Fruit fly (Drosophila melanogaster) whole organism, adult: ENCODE data around the gene CG46281.

Source experiments
- CG11617 ChIP-seq: fragments of 200-800 bp; sonication (Bioruptor generic); optimal IDR thresholded peaks from 2 replicates; lab custom pipeline; 2017; ENCODE audit warnings: mild to moderate bottlenecking, missing biosample characterization, missing genetic modification reagents, missing genetic modification characterization
- CG12768 ChIP-seq: fragments of 200-800 bp; sonication (Bioruptor generic); optimal IDR thresholded peaks from 2 replicates; lab custom pipeline; 2017; ENCODE audit warnings: missing biosample characterization, missing genetic modification characterization, mild to moderate bottlenecking, moderate library complexity, missing genetic modification reagents
- CG14711 ChIP-seq: fragments of 200-800 bp; sonication (Bioruptor generic); optimal IDR thresholded peaks from 2 replicates; lab custom pipeline; 2018; ENCODE audit warnings: missing biosample characterization, mild to moderate bottlenecking, missing genetic modification characterization, moderate library complexity
- CG1620 ChIP-seq: fragments of 200-800 bp; sonication (Bioruptor generic); optimal IDR thresholded peaks from 2 replicates; lab custom pipeline; 2016; ENCODE audit warnings: missing biosample characterization, missing genetic modification characterization
- CG33017 ChIP-seq: fragments of 200-800 bp; sonication (Bioruptor generic); optimal IDR thresholded peaks from 2 replicates; lab custom pipeline; 2018; ENCODE audit warnings: missing biosample characterization, mild to moderate bottlenecking, missing genetic modification characterization, moderate library complexity
- CG5204 ChIP-seq: fragments of 200-800 bp; sonication (Bioruptor generic); optimal IDR thresholded peaks from 2 replicates; lab custom pipeline; 2016; ENCODE audit warnings: missing biosample characterization, missing genetic modification characterization
- CG7045 ChIP-seq: fragments of 200-800 bp; sonication (Bioruptor generic); optimal IDR thresholded peaks from 2 replicates; lab custom pipeline; 2017; ENCODE audit warnings: missing biosample characterization, mild to moderate bottlenecking, missing genetic modification characterization
- CG7101 ChIP-seq: fragments of 200-800 bp; sonication (Bioruptor generic); optimal IDR thresholded peaks from 2 replicates; lab custom pipeline; 2018; ENCODE audit warnings: missing biosample characterization, mild to moderate bottlenecking, missing genetic modification characterization, moderate library complexity
- Clk ChIP-seq: fragments of 200-800 bp; sonication (Bioruptor generic); optimal IDR thresholded peaks from 2 replicates; lab custom pipeline; 2017; ENCODE audit warnings: missing biosample characterization, missing genetic modification characterization
- Crg-1 ChIP-seq: fragments of 200-800 bp; sonication (Bioruptor generic); optimal IDR thresholded peaks from 2 replicates; lab custom pipeline; 2016; ENCODE audit warnings: missing biosample characterization, missing genetic modification characterization
- Hr96 ChIP-seq: fragments of 200-800 bp; sonication (Bioruptor generic); optimal IDR thresholded peaks from 2 replicates; lab custom pipeline; 2016; ENCODE audit warnings: missing biosample characterization, missing genetic modification characterization
- Mnt ChIP-seq: fragments of 200-800 bp; sonication (Bioruptor generic); optimal IDR thresholded peaks from 2 replicates; lab custom pipeline; 2016; ENCODE audit warnings: missing biosample characterization, mild to moderate bottlenecking, missing genetic modification characterization
- bab1 ChIP-seq: fragments of 200-800 bp; sonication (Bioruptor generic); optimal IDR thresholded peaks from 3 replicates; lab custom pipeline; 2019; ENCODE audit warnings: missing biosample characterization, mild to moderate bottlenecking, missing genetic modification characterization, moderate library complexity
- cic ChIP-seq: fragments of 200-800 bp; sonication (Bioruptor generic); optimal IDR thresholded peaks from 2 replicates; lab custom pipeline; 2017; ENCODE audit warnings: missing biosample characterization, mild to moderate bottlenecking, missing genetic modification characterization, moderate library complexity
- cnc ChIP-seq, 2 experiments: fragments of >200 bp; optimal IDR thresholded peaks; 2 replicates each; lab custom pipeline; 2017
- kay ChIP-seq: fragments of 200-800 bp; sonication (Bioruptor generic); peaks from one replicate; lab custom pipeline; 2016; ENCODE audit warnings: missing biosample characterization, missing genetic modification characterization, borderline replicate concordance
- ovo ChIP-seq: fragments of 200-800 bp; sonication (Bioruptor generic); optimal IDR thresholded peaks from 2 replicates; lab custom pipeline; 2016; ENCODE audit warnings: missing biosample characterization, missing genetic modification characterization
- pad ChIP-seq: fragments of 200-800 bp; sonication (Bioruptor generic); optimal IDR thresholded peaks from 3 replicates; lab custom pipeline; 2017; ENCODE audit warnings: missing biosample characterization, missing genetic modification characterization, mild to moderate bottlenecking, moderate library complexity, missing genetic modification reagents
- tj ChIP-seq: fragments of 200-800 bp; sonication (Bioruptor generic); optimal IDR thresholded peaks from 3 replicates; lab custom pipeline; 2017; ENCODE audit warnings: missing biosample characterization, mild to moderate bottlenecking, missing genetic modification characterization, moderate library complexity
- toe ChIP-seq: fragments of 200-800 bp; sonication (Bioruptor generic); optimal IDR thresholded peaks from 2 replicates; lab custom pipeline; 2016; ENCODE audit warnings: missing biosample characterization, missing genetic modification characterization

The CG46281 gene

DNA sequence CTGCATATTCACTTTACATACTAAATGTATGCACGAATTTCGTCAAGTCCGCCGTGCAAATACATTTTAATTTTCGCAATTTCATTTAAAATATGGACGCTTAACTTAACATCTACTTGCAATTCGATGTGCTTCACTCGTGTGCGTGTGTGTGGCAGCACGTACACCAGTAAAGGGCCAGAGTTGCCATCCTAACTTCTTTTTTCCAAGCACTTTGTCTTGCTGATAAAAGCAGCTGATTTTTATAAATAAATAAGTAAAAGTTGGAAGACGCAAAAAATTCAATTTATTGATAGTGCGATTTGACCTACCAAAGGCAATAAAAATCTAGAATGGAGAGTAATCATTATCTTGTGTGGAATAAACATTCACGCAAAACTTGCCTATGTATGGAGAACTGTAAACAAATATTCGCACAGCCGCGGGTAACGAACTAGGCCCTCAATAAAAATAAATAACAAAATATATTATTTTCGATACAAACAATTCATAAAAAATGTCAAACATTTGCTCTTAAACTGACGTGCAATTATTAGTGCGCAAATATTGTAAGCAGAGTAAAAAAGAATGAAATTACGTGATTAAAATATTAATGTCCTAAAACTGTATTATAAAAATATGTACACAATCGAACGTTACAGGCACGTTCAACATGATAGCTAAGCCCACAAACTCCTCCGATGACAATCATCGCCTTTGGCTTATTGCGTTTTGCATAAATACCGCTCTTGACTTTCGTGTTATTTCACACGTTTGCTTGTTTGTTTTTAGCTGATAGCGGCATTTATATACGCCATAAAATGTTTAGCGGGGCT is 47.7 kb downstream of the CG46281 start:
- TF ChIP-seq toe (GFP tag; lab: Kevin White, UChicago) (peak; percentile 56), CG1620 (peak; percentile 13), CG14711 (tag; lab: Kevin White, UChicago) (peak; percentile 93), CG7045 (GFP tag; lab: Kevin White, UChicago) (peak; percentile 44), CG12768 (GFP tag; lab: Kevin White, UChicago) (peak; percentile 80), cic (peak; percentile 91), cnc (optimal IDR thresholded peaks at IDR 0.05; lab: Kevin White, UChicago) (no peak), Mnt (GFP tag; lab: Kevin White, UChicago) (peak; percentile 44), Crg-1 (GFP tag; lab: Kevin White, UChicago) (peak; percentile 35), CG5204 (GFP tag; lab: Kevin White, UChicago) (peak; percentile 75), kay (GFP tag; lab: Kevin White, UChicago) (peak; percentile 54), pad (peak; percentile 47), tj (GFP tag; lab: Kevin White, UChicago) (peak; percentile 89), CG7101 (tag; lab: Kevin White, UChicago) (peak; percentile 81), Hr96 (GFP tag; lab: Kevin White, UChicago) (no peak), CG33017 (tag; lab: Kevin White, UChicago) (peak; percentile 82), ovo (GFP tag; lab: Kevin White, UChicago) (peak; percentile 72), Clk (peak; percentile 76), bab1 (GFP tag; lab: Kevin White, UChicago) (peak; percentile 72), CG11617 (GFP tag; lab: Kevin White, UChicago) (peak; percentile 83)

DNA sequence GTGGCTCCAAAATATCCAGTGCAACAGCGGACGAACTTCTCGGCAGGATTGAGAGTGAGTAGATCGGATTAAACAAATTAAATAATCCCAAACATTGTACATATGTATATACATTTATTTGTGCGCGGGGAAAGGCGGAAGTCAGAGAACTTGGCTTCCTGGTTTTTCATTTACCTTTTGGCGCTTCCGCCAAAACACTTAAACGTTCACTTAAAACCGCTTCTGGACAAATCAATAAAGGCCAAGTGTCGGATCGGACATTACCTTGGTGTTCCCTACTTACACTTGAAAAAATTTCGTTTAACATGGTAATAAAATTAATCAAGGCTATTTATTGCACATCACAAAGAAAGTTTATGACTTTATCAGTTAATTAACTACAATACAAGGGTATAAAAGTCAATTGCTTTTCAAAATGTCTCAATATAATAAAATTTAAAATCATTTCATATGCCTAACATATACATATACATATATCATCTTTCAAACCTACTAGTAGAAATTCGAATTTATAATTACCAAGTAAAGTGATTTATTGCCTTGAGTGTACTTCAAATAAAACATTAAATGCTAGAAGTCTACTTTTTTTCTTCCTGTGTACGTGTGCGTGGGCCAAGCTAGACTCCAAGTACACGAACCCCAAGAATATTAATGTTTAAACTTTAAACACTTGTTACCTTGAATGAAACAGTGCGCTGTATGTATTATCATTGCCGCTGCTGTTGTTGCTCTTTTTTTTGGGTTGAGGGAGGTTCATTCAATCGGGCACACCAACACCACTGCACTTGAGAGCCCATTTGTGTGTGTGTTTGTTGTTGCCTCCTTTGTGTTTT is 48.6 kb downstream of the CG46281 start:
- TF ChIP-seq kay (GFP tag; lab: Kevin White, UChicago), result no peak
- peak; percentile 39 for TF ChIP-seq bab1 (GFP tag; lab: Kevin White, UChicago)
- peak; percentile 16 for TF ChIP-seq Clk
- TF ChIP-seq CG11617 (GFP tag; lab: Kevin White, UChicago), result peak; percentile 61
- peak; percentile 9 for TF ChIP-seq pad
- TF ChIP-seq CG7045 (GFP tag; lab: Kevin White, UChicago), result peak; percentile 76
- TF ChIP-seq CG14711 (tag; lab: Kevin White, UChicago), result no peak
- TF ChIP-seq CG12768 (GFP tag; lab: Kevin White, UChicago), result peak; percentile 77
- TF ChIP-seq Hr96 (GFP tag; lab: Kevin White, UChicago), result no peak
- TF ChIP-seq CG7101 (tag; lab: Kevin White, UChicago), result peak; percentile 41
- peak; percentile 79 for TF ChIP-seq CG33017 (tag; lab: Kevin White, UChicago)
- no peak for TF ChIP-seq Mnt (GFP tag; lab: Kevin White, UChicago)
- TF ChIP-seq toe (GFP tag; lab: Kevin White, UChicago), result peak; percentile 27
- TF ChIP-seq cic, result no peak
- no peak for TF ChIP-seq CG1620
- TF ChIP-seq ovo (GFP tag; lab: Kevin White, UChicago), result no peak
- TF ChIP-seq CG5204 (GFP tag; lab: Kevin White, UChicago), result peak; percentile 59
- TF ChIP-seq Crg-1 (GFP tag; lab: Kevin White, UChicago), result no peak
- no peak for TF ChIP-seq tj (GFP tag; lab: Kevin White, UChicago)
- no peak for TF ChIP-seq cnc (optimal IDR thresholded peaks at IDR 0.05; lab: Kevin White, UChicago)

DNA sequence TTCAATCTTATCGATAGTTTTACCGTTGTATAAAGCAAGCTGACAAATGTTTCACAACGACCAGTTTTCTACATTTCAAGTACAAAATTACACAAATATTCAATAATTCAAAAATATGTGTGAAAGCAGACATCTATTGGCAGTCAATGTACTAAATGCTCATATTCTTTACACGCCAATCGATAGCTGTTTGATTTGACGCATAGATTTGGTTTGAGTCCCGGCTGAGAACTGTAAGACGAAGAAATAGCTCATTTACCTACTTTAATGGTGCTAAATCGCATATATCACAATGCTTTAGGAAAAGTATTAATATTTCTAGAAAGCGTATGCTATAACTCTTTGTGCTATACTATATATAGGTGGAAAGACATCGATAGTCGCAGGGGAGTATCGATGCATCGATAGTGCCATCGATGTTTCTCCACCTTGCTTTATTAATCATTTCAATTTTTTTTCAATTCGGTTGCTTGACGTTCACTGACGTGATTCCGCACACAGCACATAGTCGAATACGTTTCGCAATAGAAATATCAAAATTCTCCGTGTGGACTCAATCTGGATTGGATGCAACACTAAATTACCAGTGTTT is 49.4 kb downstream of the CG46281 start, which contains the start of gene Paip2:
Paip2 (plus strand) TSS at position 165 of the 592 bp plus-strand sequence.
- TF ChIP-seq CG14711 (tag; lab: Kevin White, UChicago) (peak; percentile 4), CG1620 (peak; percentile 9), Mnt (GFP tag; lab: Kevin White, UChicago) (peak; percentile 6), ovo (GFP tag; lab: Kevin White, UChicago) (no peak), Hr96 (GFP tag; lab: Kevin White, UChicago) (peak; percentile 41)
